Fruit fly (Drosophila melanogaster) S2 (cell line): Measurements from ENCODE around the gene Mayo.

Experiments
- CG8478 ChIP-seq: fragments of >200 bp; optimal IDR thresholded peaks from 2 replicates; lab custom pipeline; 2018
- CTCF ChIP-seq, 2 experiments: fragments of >200 bp; optimal IDR thresholded peaks; 2 replicates each; lab custom pipeline; 2018

dm6 chr3R:31059807-31060707 lies 48.9 kb downstream of the Mayo start:
- TF ChIP-seq CG8478 (no peak), CTCF (optimal IDR thresholded peaks at IDR 0.05; lab: Kevin White, UChicago) (no peak)
